Fruit fly (Drosophila melanogaster) whole organism, embryonic: Measurements from ENCODE around the gene PAN3.

ENCODE experiments used
- Antp ChIP-seq: fragments of 200-800 bp; sonication (Bioruptor generic); optimal IDR thresholded peaks from 3 replicates; lab custom pipeline; 2016; ENCODE audit warnings: missing biosample characterization, missing genetic modification characterization
- BEAF-32 ChIP-seq: fragments of 200-800 bp; sonication (Bioruptor generic); optimal IDR thresholded peaks from 3 replicates; lab custom pipeline; 2017; ENCODE audit warnings: missing biosample characterization, missing genetic modification characterization, mild to moderate bottlenecking, moderate library complexity, missing genetic modification reagents
- CG10321 ChIP-seq: fragments of 200-800 bp; sonication (Bioruptor generic); IDR thresholded peaks from 2 replicates; pipeline ENCODE4 v1.3.6; 2022; ENCODE audit warnings: missing biosample characterization, missing genetic modification characterization
- CG11723 ChIP-seq: fragments of 200-800 bp; sonication (Bioruptor generic); optimal IDR thresholded peaks from 2 replicates; lab custom pipeline; 2017; ENCODE audit warnings: missing biosample characterization, mild to moderate bottlenecking, missing genetic modification characterization
- CG12659 ChIP-seq: fragments of 200-800 bp; sonication (Bioruptor generic); optimal IDR thresholded peaks from 3 replicates; lab custom pipeline; 2017; ENCODE audit warnings: mild to moderate bottlenecking, missing biosample characterization, missing genetic modification reagents, missing genetic modification characterization
- CG1529 ChIP-seq: fragments of 200-800 bp; sonication (Bioruptor generic); optimal IDR thresholded peaks from 3 replicates; lab custom pipeline; 2018; ENCODE audit warnings: missing biosample characterization, missing genetic modification characterization
- CG15514 ChIP-seq: fragments of 200-800 bp; sonication (Bioruptor generic); optimal IDR thresholded peaks from 3 replicates; lab custom pipeline; 2017; ENCODE audit warnings: missing biosample characterization, missing genetic modification characterization, mild to moderate bottlenecking, moderate library complexity, missing genetic modification reagents
- CG1647 ChIP-seq: fragments of 200-800 bp; sonication (Bioruptor generic); optimal IDR thresholded peaks from 3 replicates; lab custom pipeline; 2016; ENCODE audit warnings: missing biosample characterization, missing genetic modification characterization
- CG18011 ChIP-seq: fragments of 200-800 bp; sonication (Bioruptor generic); optimal IDR thresholded peaks from 2 replicates; lab custom pipeline; 2017; ENCODE audit warnings: missing biosample characterization, missing genetic modification characterization, mild to moderate bottlenecking, moderate library complexity, missing genotype
- CG18262 ChIP-seq: fragments of 200-800 bp; optimal IDR thresholded peaks from 3 replicates; lab custom pipeline; 2019; ENCODE audit warnings: missing biosample characterization, mild to moderate bottlenecking, missing genetic modification characterization, moderate library complexity
- CG18619 ChIP-seq: fragments of 200-800 bp; sonication (Bioruptor generic); optimal IDR thresholded peaks from 3 replicates; lab custom pipeline; 2017; ENCODE audit warnings: missing biosample characterization, mild to moderate bottlenecking, missing genetic modification characterization
- CG2678 ChIP-seq: fragments of 200-800 bp; sonication (Bioruptor generic); optimal IDR thresholded peaks from 3 replicates; lab custom pipeline; 2019; ENCODE audit warnings: missing biosample characterization, mild to moderate bottlenecking, missing genetic modification characterization, moderate library complexity
- CG6272 ChIP-seq: fragments of 200-800 bp; sonication (Bioruptor generic); IDR thresholded peaks from 2 replicates; pipeline ENCODE4 v1.3.6; 2022; ENCODE audit warnings: missing biosample characterization, missing genetic modification characterization
- CG6689 ChIP-seq: fragments of 200-800 bp; sonication (Bioruptor generic); IDR thresholded peaks from 2 replicates; pipeline ENCODE4 v1.3.6; 2022; ENCODE audit warnings: missing biosample characterization, missing genetic modification characterization
- CG6765 ChIP-seq: fragments of 200-800 bp; sonication (Bioruptor generic); optimal IDR thresholded peaks from 3 replicates; lab custom pipeline; 2017; ENCODE audit warnings: missing biosample characterization, mild to moderate bottlenecking, missing genetic modification characterization
- CG6854 ChIP-seq: fragments of 200-800 bp; sonication (Bioruptor generic); optimal IDR thresholded peaks from 3 replicates; lab custom pipeline; 2017; ENCODE audit warnings: missing biosample characterization, mild to moderate bottlenecking, missing genetic modification characterization
- CG8281 ChIP-seq: fragments of 200-800 bp; sonication (Bioruptor generic); optimal IDR thresholded peaks from 2 replicates; lab custom pipeline; 2018; ENCODE audit warnings: missing biosample characterization, mild to moderate bottlenecking, missing genetic modification characterization, moderate library complexity
- CG9797 ChIP-seq: fragments of 200-800 bp; sonication (Bioruptor generic); optimal IDR thresholded peaks from 3 replicates; lab custom pipeline; 2018; ENCODE audit warnings: missing biosample characterization, mild to moderate bottlenecking, missing genetic modification characterization
- CoRest ChIP-seq: fragments of 200-800 bp; sonication (Bioruptor generic); optimal IDR thresholded peaks from 3 replicates; lab custom pipeline; 2018; ENCODE audit warnings: missing biosample characterization, mild to moderate bottlenecking, missing genetic modification characterization, moderate library complexity
- Fer2 ChIP-seq: fragments of 200-800 bp; sonication (Bioruptor generic); optimal IDR thresholded peaks from 2 replicates; lab custom pipeline; 2018; ENCODE audit warnings: missing biosample characterization, mild to moderate bottlenecking, missing genetic modification characterization, moderate library complexity
- HLH4C ChIP-seq: fragments of 200-800 bp; sonication (Bioruptor generic); IDR thresholded peaks from 3 replicates; pipeline ENCODE4 v1.3.6; 2022; ENCODE audit warnings: missing biosample characterization, missing genetic modification characterization; ENCODE audit not compliant: partially characterized antibody
- Hr3 ChIP-seq: fragments of 200-800 bp; sonication (Bioruptor generic); optimal IDR thresholded peaks from 3 replicates; lab custom pipeline; 2016; ENCODE audit warnings: missing biosample characterization, missing genetic modification characterization
- Taf1 ChIP-seq: fragments of 200-800 bp; sonication (Bioruptor generic); IDR thresholded peaks from 2 replicates; pipeline ENCODE4 v1.3.6; 2022; ENCODE audit warnings: missing biosample characterization, missing genetic modification characterization
- Xbp1 ChIP-seq: fragments of 200-800 bp; sonication (Bioruptor generic); optimal IDR thresholded peaks from 3 replicates; lab custom pipeline; 2016; ENCODE audit warnings: missing biosample characterization, mild to moderate bottlenecking, missing genetic modification characterization
- bab2 ChIP-seq: fragments of 200-800 bp; sonication (Bioruptor generic); optimal IDR thresholded peaks from 2 replicates; lab custom pipeline; 2016; ENCODE audit warnings: missing biosample characterization, missing genetic modification characterization
- cas ChIP-seq: fragments of 200-800 bp; sonication (Bioruptor generic); IDR thresholded peaks from 2 replicates; pipeline ENCODE4 v1.3.6; 2022; ENCODE audit warnings: missing biosample characterization, missing genetic modification characterization
- cato ChIP-seq: fragments of 200-800 bp; sonication (Bioruptor generic); optimal IDR thresholded peaks from 2 replicates; lab custom pipeline; 2016; ENCODE audit warnings: missing biosample characterization, missing genetic modification characterization, borderline replicate concordance
- chinmo ChIP-seq: fragments of 200-800 bp; sonication (Bioruptor generic); IDR thresholded peaks from 4 replicates; pipeline ENCODE4 v1.3.6; 2022; ENCODE audit warnings: missing biosample characterization, missing genetic modification characterization; ENCODE audit not compliant: partially characterized antibody
- chm ChIP-seq: fragments of 200-800 bp; sonication (Bioruptor generic); IDR thresholded peaks from 2 replicates; pipeline ENCODE4 v1.3.6; 2022; ENCODE audit warnings: missing biosample characterization, missing genetic modification characterization
- crc ChIP-seq: fragments of 200-800 bp; sonication (Bioruptor generic); optimal IDR thresholded peaks from 2 replicates; lab custom pipeline; 2016; ENCODE audit warnings: missing biosample characterization, missing genetic modification characterization
- eyg ChIP-seq: fragments of 200-800 bp; sonication (Bioruptor generic); optimal IDR thresholded peaks from 3 replicates; lab custom pipeline; 2016; ENCODE audit warnings: missing biosample characterization, missing genetic modification characterization
- grau ChIP-seq: fragments of 200-800 bp; optimal IDR thresholded peaks from 3 replicates; lab custom pipeline; 2019; ENCODE audit warnings: missing biosample characterization, mild to moderate bottlenecking, missing genetic modification characterization, moderate library complexity
- gt ChIP-seq: fragments of 200-800 bp; sonication (Bioruptor generic); IDR thresholded peaks from 2 replicates; pipeline ENCODE4 v1.3.6; 2022; ENCODE audit warnings: missing biosample characterization, missing genetic modification characterization
- hth ChIP-seq: fragments of >200 bp; optimal IDR thresholded peaks from 2 replicates; lab custom pipeline; 2017; ENCODE audit warnings: inconsistent platforms
- lilli ChIP-seq: fragments of 200-800 bp; sonication (Bioruptor generic); optimal IDR thresholded peaks from 3 replicates; lab custom pipeline; 2016; ENCODE audit warnings: missing biosample characterization, missing genetic modification characterization
- lola ChIP-seq, 3 experiments: fragments of >200 bp in 2 of 3; fragments of 200-800 bp in 1 of 3; sonication (Bioruptor generic) in 1 of 3; optimal IDR thresholded peaks; 2 replicates each; lab custom pipeline; 2017 to 2019; ENCODE audit warnings: missing biosample characterization in 3 of 3, missing genetic modification characterization in 3 of 3, mild to moderate bottlenecking in 1 of 3, moderate library complexity in 1 of 3
- maf-S ChIP-seq: fragments of 200-800 bp; sonication (Bioruptor generic); optimal IDR thresholded peaks from 2 replicates; lab custom pipeline; 2016; ENCODE audit warnings: missing biosample characterization, missing genetic modification characterization
- ranshi ChIP-seq: fragments of 200-800 bp; sonication (Bioruptor generic); IDR thresholded peaks from 2 replicates; pipeline ENCODE4 v1.3.6; 2022; ENCODE audit warnings: missing biosample characterization, missing genetic modification characterization
- seq ChIP-seq: fragments of 200-800 bp; sonication (Bioruptor generic); IDR thresholded peaks from 2 replicates; pipeline ENCODE4 v1.3.6; 2022; ENCODE audit warnings: missing biosample characterization, missing genetic modification characterization
- sima ChIP-seq: fragments of 200-800 bp; sonication (Bioruptor generic); optimal IDR thresholded peaks from 2 replicates; lab custom pipeline; 2016; ENCODE audit warnings: missing biosample characterization, missing genetic modification characterization
- slbo ChIP-seq: fragments of 200-800 bp; sonication (Bioruptor generic); IDR thresholded peaks from 2 replicates; pipeline ENCODE4 v1.3.6; 2022; ENCODE audit warnings: missing biosample characterization, missing genetic modification characterization
- slp2 ChIP-seq: fragments of 200-800 bp; sonication (Bioruptor generic); optimal IDR thresholded peaks from 2 replicates; lab custom pipeline; 2016; ENCODE audit warnings: missing biosample characterization, missing genetic modification characterization
- sr ChIP-seq: fragments of 200-800 bp; sonication (Bioruptor generic); IDR thresholded peaks from 3 replicates; pipeline ENCODE4 v1.3.6; 2022; ENCODE audit warnings: missing biosample characterization, missing genetic modification characterization
- trem ChIP-seq: fragments of 200-800 bp; optimal IDR thresholded peaks from 3 replicates; lab custom pipeline; 2019; ENCODE audit warnings: missing biosample characterization, mild to moderate bottlenecking, missing genetic modification characterization, moderate library complexity
- tx ChIP-seq: fragments of 200-800 bp; sonication (Bioruptor generic); optimal IDR thresholded peaks from 2 replicates; lab custom pipeline; 2016; ENCODE audit warnings: missing biosample characterization, missing genetic modification characterization
- unpg ChIP-seq: fragments of 200-800 bp; sonication (Bioruptor generic); optimal IDR thresholded peaks from 3 replicates; lab custom pipeline; 2018; ENCODE audit warnings: missing biosample characterization, mild to moderate bottlenecking, missing genetic modification characterization, moderate library complexity
- vfl ChIP-seq: fragments of 200-800 bp; sonication (Bioruptor generic); optimal IDR thresholded peaks from 2 replicates; lab custom pipeline; 2016; ENCODE audit warnings: missing biosample characterization, missing genetic modification characterization
- wek ChIP-seq: fragments of 200-800 bp; sonication (Bioruptor generic); optimal IDR thresholded peaks from 3 replicates; lab custom pipeline; 2018; ENCODE audit warnings: missing biosample characterization, mild to moderate bottlenecking, missing genetic modification characterization, moderate library complexity
- zen2 ChIP-seq: fragments of 200-800 bp; sonication (Bioruptor generic); IDR thresholded peaks from 3 replicates; pipeline ENCODE4 v1.3.6; 2022; ENCODE audit warnings: missing biosample characterization, missing genetic modification characterization; ENCODE audit not compliant: partially characterized antibody

Gene PAN3

dm6 chr3L:3081146-3081872 lies 10.4 kb downstream of the PAN3 start (continued):
- TF ChIP-seq CoRest (tag; lab: Kevin White, UChicago) (peak; percentile 98), slp2 (GFP tag; lab: Kevin White, UChicago) (peak; percentile 94), maf-S (GFP tag; lab: Kevin White, UChicago) (peak; percentile 93), sr (GFP tag; lab: Robert Waterston, UW) (peak; percentile 97), CG1529 (peak; percentile 98), bab2 (GFP tag; lab: Kevin White, UChicago) (peak; percentile 97), CG2678 (tag; lab: Kevin White, UChicago) (peak; percentile 99), CG6689 (GFP tag; lab: Robert Waterston, UW) (peak; percentile 98), BEAF-32 (GFP tag; lab: Kevin White, UChicago) (peak; percentile 24), HLH4C (GFP tag; lab: Robert Waterston, UW) (peak; percentile 80), tx (GFP tag; lab: Kevin White, UChicago) (peak; percentile 96), seq (GFP tag; lab: Robert Waterston, UW) (peak; percentile 99), CG8281 (peak; percentile 92), grau (peak; percentile 96), cas (GFP tag; lab: Robert Waterston, UW) (peak; percentile 97), crc (GFP tag; lab: Kevin White, UChicago) (peak; percentile 92), sima (GFP tag; lab: Kevin White, UChicago) (peak; percentile 90), cato (peak; percentile 97), CG18011 (GFP tag; lab: Kevin White, UChicago) (peak; percentile 90), chm (GFP tag; lab: Robert Waterston, UW) (peak; percentile 99), wek (peak; percentile 93), lilli (peak; percentile 99), gt (GFP tag; lab: Robert Waterston, UW) (peak; percentile 94), chinmo (peak; percentile 85; the same call in 2 of the 4 replicates), CG11723 (GFP tag; lab: Kevin White, UChicago) (peak; percentile 98), ranshi (GFP tag; lab: Robert Waterston, UW) (peak; percentile 99), unpg (GFP tag; lab: Kevin White, UChicago) (peak; percentile 99), CG10321 (peak; percentile 88), CG1647 (peak; percentile 97), CG6854 (GFP tag; lab: Kevin White, UChicago) (peak; percentile 99), CG6272 (GFP tag; lab: Robert Waterston, UW) (peak; percentile 97), eyg (GFP tag; lab: Kevin White, UChicago) (peak; percentile 92), zen2 (GFP tag; lab: Robert Waterston, UW) (peak; percentile 55; the same call in 1 of the 3 replicates), slbo (GFP tag; lab: Robert Waterston, UW) (peak; percentile 99), CG6765 (GFP tag; lab: Kevin White, UChicago) (peak; percentile 98), CG12659 (GFP tag; lab: Kevin White, UChicago) (peak; percentile 99), vfl (peak; percentile 98), CG9797 (GFP tag; lab: Kevin White, UChicago) (peak; percentile 68), trem (tag; lab: Kevin White, UChicago) (peak; percentile 96), Antp (GFP tag; lab: Kevin White, UChicago) (peak; percentile 94), Taf1 (GFP tag; lab: Robert Waterston, UW) (peak; percentile 97), Hr3 (GFP tag; lab: Kevin White, UChicago) (peak; percentile 98), CG18262 (tag; lab: Kevin White, UChicago) (peak; percentile 97), lola (GFP tag; optimal IDR thresholded peaks at IDR 0.05; lab: Kevin White, UChicago) (peak in 1 of 3 experiments; percentile 94), hth (no peak), CG15514 (GFP tag; lab: Kevin White, UChicago) (peak; percentile 95), Fer2 (tag; lab: Kevin White, UChicago) (peak; percentile 95), Xbp1 (GFP tag; lab: Kevin White, UChicago) (peak; percentile 99), CG18619 (GFP tag; lab: Kevin White, UChicago) (peak; percentile 98)
